Worm (Caenorhabditis elegans): ENCODE results near the gene jmjd-4.

- TF ChIP-seq dao-5 (tag; optimal IDR thresholded peaks at IDR 0.05) (no peak), him-1 (tag; optimal IDR thresholded peaks at IDR 0.05) (no peak), W03F9.2 (tag; optimal IDR thresholded peaks at IDR 0.05) (no peak)
Observed at ce11 chrIII:10300078-10300477, 33.7 kb downstream of the jmjd-4 start, which contains the start of gene vglu-3.
